Fruit fly (Drosophila melanogaster): ENCODE results near the gene CG34163.
A peak's percentile ranks its signal among the peaks of the same experiment; 100 is the strongest.

Gene CG34163

dm6 chr2L:12010877-12011666 lies 23.0 kb downstream of the CG34163 start (continued):
- TF ChIP-seq Eip78C (GFP tag) (peak; percentile 97), Hr39 (GFP tag; optimal IDR thresholded peaks at IDR 0.05) (peak; percentile 80), CG6276 (GFP tag; optimal IDR thresholded peaks at IDR 0.05) (peak; percentile 95), CG16779 (tag; optimal IDR thresholded peaks at IDR 0.05) (peak; percentile 93), CG31627 (GFP tag; optimal IDR thresholded peaks at IDR 0.05) (peak; percentile 88), CG1621 (tag; optimal IDR thresholded peaks at IDR 0.05) (peak; percentile 82), Gug (GFP tag; IDR thresholded peaks at IDR 0.05) (no peak), CG3032 (tag; optimal IDR thresholded peaks at IDR 0.05) (peak; percentile 95), CG34406 (GFP tag; optimal IDR thresholded peaks at IDR 0.05) (peak; percentile 91), ss (GFP tag; optimal IDR thresholded peaks at IDR 0.05) (peak; percentile 88 to 94), eg (GFP tag; IDR thresholded peaks at IDR 0.05) (no peak), CG6854 (GFP tag; optimal IDR thresholded peaks at IDR 0.05) (peak; percentile 86), fkh (GFP tag; optimal IDR thresholded peaks at IDR 0.05) (peak; percentile 6), CG32006 (GFP tag; optimal IDR thresholded peaks at IDR 0.05) (peak; percentile 93), Blimp-1 (GFP tag; optimal IDR thresholded peaks at IDR 0.05) (peak; percentile 79), Met (GFP tag; optimal IDR thresholded peaks at IDR 0.05) (peak; percentile 91)

- peak; percentile 85 for TF ChIP-seq fkh (GFP tag; optimal IDR thresholded peaks at IDR 0.05)
- no peak for TF ChIP-seq CG11294 (GFP tag; IDR thresholded peaks at IDR 0.05)
- no peak for TF ChIP-seq eg (GFP tag; IDR thresholded peaks at IDR 0.05)
- TF ChIP-seq Gug (GFP tag; IDR thresholded peaks at IDR 0.05), result no peak
- peak; percentile 53 for TF ChIP-seq CG16779 (tag; optimal IDR thresholded peaks at IDR 0.05)
- TF ChIP-seq lz (GFP tag; optimal IDR thresholded peaks at IDR 0.05), result peak; percentile 82
- TF ChIP-seq CG11762 (GFP tag; optimal IDR thresholded peaks at IDR 0.05; ENCODE audit: insufficient read depth), result peak; percentile 21
- peak; percentile 80 for TF ChIP-seq topi (GFP tag; optimal IDR thresholded peaks at IDR 0.05)
- TF ChIP-seq spab (GFP tag; optimal IDR thresholded peaks at IDR 0.05), result peak; percentile 68
- peak; percentile 84 for TF ChIP-seq CG3919 (GFP tag; optimal IDR thresholded peaks at IDR 0.05)
- no peak for TF ChIP-seq Eip93F (GFP tag; optimal IDR thresholded peaks at IDR 0.05)
- peak; percentile 56 for TF ChIP-seq CG9139 (GFP tag; optimal IDR thresholded peaks at IDR 0.05)
- peak; percentile 86 for TF ChIP-seq Eip78C (GFP tag)
- TF ChIP-seq CG32006 (GFP tag; optimal IDR thresholded peaks at IDR 0.05), result peak; percentile 5
- peak; percentile 82 for TF ChIP-seq esn (GFP tag; optimal IDR thresholded peaks at IDR 0.05)
- no peak for TF ChIP-seq CG8119 (GFP tag; IDR thresholded peaks at IDR 0.05)
- TF ChIP-seq acj6 (GFP tag; optimal IDR thresholded peaks at IDR 0.05), result peak; percentile 22
- peak; percentile 89 for TF ChIP-seq net (GFP tag; optimal IDR thresholded peaks at IDR 0.05)
- TF ChIP-seq Blimp-1 (GFP tag; optimal IDR thresholded peaks at IDR 0.05), result peak; percentile 74
- TF ChIP-seq CG6276 (GFP tag; optimal IDR thresholded peaks at IDR 0.05), result peak; percentile 39
- TF ChIP-seq Met (GFP tag; optimal IDR thresholded peaks at IDR 0.05), result peak; percentile 85
- TF ChIP-seq ss (GFP tag; optimal IDR thresholded peaks at IDR 0.05), result peak; percentile 75 to 78
- peak; percentile 73 for TF ChIP-seq Smox (GFP tag; optimal IDR thresholded peaks at IDR 0.05)
- TF ChIP-seq OdsH (GFP tag; optimal IDR thresholded peaks at IDR 0.05), result peak; percentile 31
- TF ChIP-seq CG6854 (GFP tag; optimal IDR thresholded peaks at IDR 0.05), result peak; percentile 90
- peak; percentile 61 for TF ChIP-seq Ets21C (GFP tag; optimal IDR thresholded peaks at IDR 0.05)
- TF ChIP-seq CG11902 (GFP tag; optimal IDR thresholded peaks at IDR 0.05), result peak; percentile 31
- TF ChIP-seq CG4318 (GFP tag; optimal IDR thresholded peaks at IDR 0.05), result no peak
- peak; percentile 100 for TF ChIP-seq svp (GFP tag)
- TF ChIP-seq Sox15 (GFP tag; optimal IDR thresholded peaks at IDR 0.05), result no peak
- TF ChIP-seq Hr4 (GFP tag; optimal IDR thresholded peaks at IDR 0.05), result peak; percentile 57
- TF ChIP-seq Sox14 (GFP tag; optimal IDR thresholded peaks at IDR 0.05), result peak; percentile 71
- TF ChIP-seq Hr39 (GFP tag; optimal IDR thresholded peaks at IDR 0.05), result peak; percentile 71
- peak; percentile 90 for TF ChIP-seq Eip75B (GFP tag; optimal IDR thresholded peaks at IDR 0.05)
- TF ChIP-seq Lpt (GFP tag; optimal IDR thresholded peaks at IDR 0.05), result peak; percentile 54
- TF ChIP-seq cyc (GFP tag; optimal IDR thresholded peaks at IDR 0.05), result peak; percentile 87
- peak; percentile 59 for TF ChIP-seq CG10669 (GFP tag; optimal IDR thresholded peaks at IDR 0.05)
- TF ChIP-seq CG6808 (GFP tag; optimal IDR thresholded peaks at IDR 0.05), result peak; percentile 69
- TF ChIP-seq fd59A (GFP tag; optimal IDR thresholded peaks at IDR 0.05), result peak; percentile 41
- peak; percentile 29 for TF ChIP-seq CG34406 (GFP tag; optimal IDR thresholded peaks at IDR 0.05)
Observed at dm6 chr2L:12011682-12012655, 23.9 kb downstream of the CG34163 start.

Measured in whole organism, prepupa.